Worm (Caenorhabditis elegans) whole organism, young adult: ENCODE results near the gene F46B6.13.

Source experiments
- B0035.1 ChIP-seq: sonication (generic microtip); optimal IDR thresholded peaks from 2 replicates; lab custom pipeline; 2016; ENCODE audit warnings: missing genetic modification characterization, mild to moderate bottlenecking, missing compliant biosample characterization, missing genotype, missing genetic modification reagents
- B0336.3 ChIP-seq: fragments of 200-800 bp; sonication (Bioruptor generic); IDR thresholded peaks from 2 replicates; pipeline ENCODE4 v1.3.6; 2022; ENCODE audit warnings: missing genetic modification characterization, missing compliant biosample characterization
- F22D6.2 ChIP-seq: sonication (generic microtip); optimal IDR thresholded peaks from 2 replicates; lab custom pipeline; 2016; ENCODE audit warnings: mild to moderate bottlenecking, missing genetic modification characterization, missing compliant biosample characterization
- F33H1.4 ChIP-seq: fragments of 200-800 bp; sonication (Bioruptor generic); IDR thresholded peaks from 2 replicates; pipeline ENCODE4 v1.3.6; 2022; ENCODE audit warnings: missing genetic modification reagents, missing genetic modification characterization, missing compliant biosample characterization
- F37B4.10 ChIP-seq: fragments of 200-800 bp; sonication (Bioruptor generic); IDR thresholded peaks from 2 replicates; pipeline ENCODE4 v1.3.6; 2022; ENCODE audit warnings: missing genetic modification characterization, missing compliant biosample characterization
- F55B11.4 ChIP-seq: sonication (generic microtip); optimal IDR thresholded peaks from 2 replicates; lab custom pipeline; 2016; ENCODE audit warnings: missing compliant biosample characterization, missing genetic modification characterization, borderline replicate concordance; ENCODE audit not compliant: insufficient read depth
- F57C9.4 ChIP-seq: sonication (generic microtip); optimal IDR thresholded peaks from 2 replicates; lab custom pipeline; 2017; ENCODE audit warnings: mild to moderate bottlenecking, missing genetic modification characterization, missing compliant biosample characterization
- K12H6.12 ChIP-seq: fragments of 200-800 bp; sonication (Bioruptor generic); optimal IDR thresholded peaks from 2 replicates; lab custom pipeline; 2018; ENCODE audit warnings: mild to moderate bottlenecking, missing genetic modification characterization, missing compliant biosample characterization
- T07F8.4 ChIP-seq: sonication (generic microtip); optimal IDR thresholded peaks from 2 replicates; lab custom pipeline; 2016; ENCODE audit warnings: mild to moderate bottlenecking, missing genetic modification characterization, moderate library complexity, missing compliant biosample characterization
- T26A5.8 ChIP-seq: sonication (generic microtip); optimal IDR thresholded peaks from 2 replicates; lab custom pipeline; 2016; ENCODE audit warnings: missing genetic modification characterization, missing compliant biosample characterization
- Y53F4B.3 ChIP-seq: fragments of 200-800 bp; sonication (Bioruptor generic); IDR thresholded peaks from 2 replicates; pipeline ENCODE4 v1.3.6; 2022; ENCODE audit warnings: missing genetic modification reagents, missing genetic modification characterization, missing compliant biosample characterization
- Y53G8AR.9 ChIP-seq: fragments of 200-800 bp; sonication (Bioruptor generic); conservative IDR thresholded peaks from 2 replicates; pipeline ENCODE4 v1.3.6; 2022; ENCODE audit warnings: missing genetic modification reagents, missing genetic modification characterization, missing compliant biosample characterization
- Y56A3A.18 ChIP-seq: fragments of 200-800 bp; sonication (Bioruptor generic); IDR thresholded peaks from 2 replicates; pipeline ENCODE4 v1.3.6; 2022; ENCODE audit warnings: missing genetic modification reagents, missing genetic modification characterization, missing compliant biosample characterization
- Y95B8A.8 ChIP-seq: fragments of 200-800 bp; sonication (Bioruptor generic); IDR thresholded peaks from 2 replicates; pipeline ENCODE4 v1.3.6; 2022; ENCODE audit warnings: missing genetic modification reagents, missing genetic modification characterization, missing compliant biosample characterization
- ama-1 ChIP-seq, 3 experiments: fragments of 150-350 bp in 1 of 3; sonication (generic microtip) in 2 of 3; optimal IDR thresholded peaks; 2 replicates each; lab custom pipeline; 2014 to 2018; ENCODE audit warnings: missing biosample characterization in 2 of 3, missing genetic modification characterization in 2 of 3, missing genetic modification reagents in 2 of 3
- atf-7 ChIP-seq: sonication (generic microtip); optimal IDR thresholded peaks from 2 replicates; lab custom pipeline; 2017; ENCODE audit warnings: mild to moderate bottlenecking, missing genetic modification characterization, missing compliant biosample characterization
- bed-1 ChIP-seq: fragments of 200-800 bp; sonication (Bioruptor generic); IDR thresholded peaks from 2 replicates; pipeline ENCODE4 v1.3.6; 2022; ENCODE audit warnings: missing genetic modification reagents, missing genetic modification characterization, missing compliant biosample characterization
- bed-2 ChIP-seq: fragments of 200-800 bp; sonication (Bioruptor generic); IDR thresholded peaks from 2 replicates; pipeline ENCODE4 v1.3.6; 2022; ENCODE audit warnings: missing genetic modification reagents, missing genetic modification characterization, missing compliant biosample characterization
- ccch-3 ChIP-seq: fragments of 200-800 bp; sonication (Bioruptor generic); optimal IDR thresholded peaks from 2 replicates; lab custom pipeline; 2018; ENCODE audit warnings: mild to moderate bottlenecking, missing genetic modification characterization, missing compliant biosample characterization
- ceh-100 ChIP-seq: fragments of 200-800 bp; sonication (Bioruptor generic); IDR thresholded peaks from 2 replicates; pipeline ENCODE4 v1.3.6; 2022; ENCODE audit warnings: missing genetic modification reagents, missing genetic modification characterization, missing compliant biosample characterization
- ceh-79 ChIP-seq: sonication (generic microtip); optimal IDR thresholded peaks from 2 replicates; lab custom pipeline; 2017; ENCODE audit warnings: mild to moderate bottlenecking, missing genetic modification characterization, missing compliant biosample characterization
- ceh-91 ChIP-seq: fragments of 200-800 bp; sonication (Bioruptor generic); IDR thresholded peaks from 2 replicates; pipeline ENCODE4 v1.3.6; 2022; ENCODE audit warnings: missing genetic modification reagents, missing genetic modification characterization, missing compliant biosample characterization
- efl-1 ChIP-seq: fragments of 150-350 bp; optimal IDR thresholded peaks from 2 replicates; lab custom pipeline; 2014; ENCODE audit warnings: missing biosample characterization, missing genetic modification reagents, missing genetic modification characterization
- egl-44 ChIP-seq: fragments of 200-800 bp; sonication (Bioruptor generic); IDR thresholded peaks from 2 replicates; pipeline ENCODE4 v1.3.6; 2022; ENCODE audit warnings: missing genetic modification reagents, missing genetic modification characterization, missing compliant biosample characterization
- egrh-3 ChIP-seq: fragments of 200-800 bp; sonication (Bioruptor generic); IDR thresholded peaks from 2 replicates; pipeline ENCODE4 v1.3.6; 2022; ENCODE audit warnings: missing genetic modification reagents, missing genetic modification characterization, missing compliant biosample characterization
- fkh-3 ChIP-seq: sonication (generic microtip); optimal IDR thresholded peaks from 2 replicates; lab custom pipeline; 2016; ENCODE audit warnings: mild to moderate bottlenecking, missing genetic modification characterization, missing compliant biosample characterization
- hlh-26 ChIP-seq: fragments of 200-800 bp; sonication (Bioruptor generic); conservative IDR thresholded peaks from 2 replicates; pipeline ENCODE4 v1.3.6; 2022; ENCODE audit warnings: missing genetic modification reagents, missing genetic modification characterization, missing compliant biosample characterization
- hmg-20 ChIP-seq: fragments of 200-800 bp; sonication (Bioruptor generic); IDR thresholded peaks from 2 replicates; pipeline ENCODE4 v1.3.6; 2022; ENCODE audit warnings: missing genetic modification reagents, missing genetic modification characterization, missing compliant biosample characterization
- lin-35 ChIP-seq, 3 experiments: fragments of 150-350 bp in 2 of 3; sonication (generic microtip) in 1 of 3; optimal IDR thresholded peaks; 2 replicates each; lab custom pipeline; 2014 to 2018; ENCODE audit warnings: missing biosample characterization in 3 of 3, missing genetic modification characterization in 3 of 3, missing genetic modification reagents in 3 of 3
- lin-40 ChIP-seq: sonication (generic microtip); optimal IDR thresholded peaks from 2 replicates; lab custom pipeline; 2016; ENCODE audit warnings: missing genetic modification characterization, mild to moderate bottlenecking, missing compliant biosample characterization, missing genotype, missing genetic modification reagents
- lin-54 ChIP-seq: fragments of 200-800 bp; sonication (Bioruptor generic); optimal IDR thresholded peaks from 2 replicates; lab custom pipeline; 2018; ENCODE audit warnings: mild to moderate bottlenecking, missing genetic modification characterization, missing compliant biosample characterization
- madf-10 ChIP-seq: sonication (generic microtip); optimal IDR thresholded peaks from 2 replicates; lab custom pipeline; 2016; ENCODE audit warnings: mild to moderate bottlenecking, missing genetic modification characterization, missing compliant biosample characterization
- mxl-1 ChIP-seq: sonication (generic microtip); optimal IDR thresholded peaks from 2 replicates; lab custom pipeline; 2016; ENCODE audit warnings: missing genetic modification characterization, missing compliant biosample characterization
- rcor-1 ChIP-seq: fragments of 200-800 bp; sonication (Bioruptor generic); IDR thresholded peaks from 2 replicates; pipeline ENCODE4 v1.3.6; 2022; ENCODE audit warnings: missing genetic modification reagents, missing genetic modification characterization, missing compliant biosample characterization
- rec-8 ChIP-seq, 2 experiments: sonication (generic microtip); optimal IDR thresholded peaks; 2 replicates each; lab custom pipeline; 2016; ENCODE audit warnings: mild to moderate bottlenecking in 2 of 2, missing genetic modification characterization in 2 of 2, missing genetic modification reagents in 2 of 2, missing genotype in 2 of 2, missing biosample characterization in 1 of 2, missing compliant biosample characterization in 1 of 2, moderate library complexity in 1 of 2
- repo-1 ChIP-seq: sonication (generic microtip); optimal IDR thresholded peaks from 2 replicates; lab custom pipeline; 2017; ENCODE audit warnings: mild to moderate bottlenecking, missing genetic modification characterization, missing compliant biosample characterization
- somi-1 ChIP-seq: fragments of 200-800 bp; sonication (Bioruptor generic); optimal IDR thresholded peaks from 2 replicates; lab custom pipeline; 2018; ENCODE audit warnings: mild to moderate bottlenecking, missing genetic modification characterization, missing compliant biosample characterization
- tlf-1 ChIP-seq: fragments of 200-800 bp; sonication (Bioruptor generic); optimal IDR thresholded peaks from 2 replicates; lab custom pipeline; 2018; ENCODE audit warnings: mild to moderate bottlenecking, missing genetic modification characterization, missing compliant biosample characterization
- unc-130 ChIP-seq: sonication (generic microtip); optimal IDR thresholded peaks from 2 replicates; lab custom pipeline; 2016; ENCODE audit warnings: missing genetic modification reagents, missing genetic modification characterization, missing compliant biosample characterization
- xnd-1 ChIP-seq: sonication (generic microtip); optimal IDR thresholded peaks from 2 replicates; lab custom pipeline; 2016; ENCODE audit warnings: missing genotype, missing genetic modification reagents, missing genetic modification characterization, missing compliant biosample characterization
- ztf-18 ChIP-seq: sonication (generic microtip); optimal IDR thresholded peaks from 2 replicates; lab custom pipeline; 2016; ENCODE audit warnings: missing genotype, mild to moderate bottlenecking, missing genetic modification characterization, missing compliant biosample characterization
- ztf-22 ChIP-seq: fragments of 200-800 bp; sonication (Bioruptor generic); optimal IDR thresholded peaks from 2 replicates; lab custom pipeline; 2018; ENCODE audit warnings: mild to moderate bottlenecking, missing genetic modification characterization, moderate library complexity, missing compliant biosample characterization

Gene F46B6.13

ce11 chrV:9841376-9841775 is 42.4 kb upstream of the F46B6.13 start, which contains the start of gene sru-36:
Gene sru-36, plus strand, starts transcription at chrV:9841676.
- TF ChIP-seq egrh-3 (GFP tag; lab: Robert Waterston, UW): no peak
- TF ChIP-seq ceh-91 (GFP tag; lab: Robert Waterston, UW): no peak
- TF ChIP-seq madf-10 (tag; lab: Kevin White, UChicago): no peak
- TF ChIP-seq F57C9.4 (tag; lab: Kevin White, UChicago): no peak
- no peak for TF ChIP-seq atf-7
- TF ChIP-seq tlf-1 (GFP tag; lab: Kevin White, UChicago): no peak
- TF ChIP-seq fkh-3: no peak

DNA sequence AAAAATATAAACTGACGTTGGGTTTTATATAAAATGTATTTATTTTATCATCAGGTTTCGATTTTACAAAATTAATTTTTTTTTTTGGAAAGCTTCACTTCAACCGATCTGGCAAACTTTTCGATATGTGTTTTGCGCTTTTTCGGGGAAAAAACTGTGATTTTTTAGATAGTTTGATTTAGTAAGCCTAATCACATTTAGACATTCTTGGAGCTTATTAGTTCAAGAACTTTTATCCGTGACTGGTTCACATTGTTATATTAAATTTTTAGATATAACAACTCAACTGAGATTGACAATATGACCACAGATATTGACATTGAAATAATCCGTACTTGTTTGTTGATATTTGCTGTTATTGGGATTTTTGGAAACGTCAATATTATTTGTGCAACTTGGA is 38.7 kb upstream of the F46B6.13 start, which contains the start of gene srsx-21:
srsx-21 (plus strand) TSS at position 301 of the 400 bp plus-strand sequence.
- TF ChIP-seq lin-35 (GFP tag; optimal IDR thresholded peaks at IDR 0.05; lab: Kevin White, UChicago) (no peak), bed-2 (no peak), ceh-79 (tag; lab: Kevin White, UChicago) (no peak), T07F8.4 (tag; lab: Kevin White, UChicago) (no peak), Y53G8AR.9 (GFP tag; lab: Robert Waterston, UW) (no peak), Y56A3A.18 (GFP tag; lab: Robert Waterston, UW) (no peak), ama-1 (optimal IDR thresholded peaks at IDR 0.05; lab: Kevin White, UChicago) (no peak), ama-1 (GFP tag; optimal IDR thresholded peaks at IDR 0.05; lab: Kevin White, UChicago) (no peak), efl-1 (GFP tag; lab: Kevin White, UChicago) (no peak), rcor-1 (GFP tag; lab: Robert Waterston, UW) (no peak), T26A5.8 (no peak), lin-54 (no peak), egl-44 (no peak), rec-8 (tag; optimal IDR thresholded peaks at IDR 0.05; lab: Kevin White, UChicago) (no peak), ztf-22 (no peak), repo-1 (tag; lab: Kevin White, UChicago) (no peak)

- TF ChIP-seq lin-40 (tag; lab: Kevin White, UChicago) (no peak), ztf-18 (tag; lab: Kevin White, UChicago) (no peak), ccch-3 (GFP tag; lab: Kevin White, UChicago) (no peak)
- TF ChIP-seq, all 124 proteins: peak for 0
Observed at ce11 chrV:9835945-9836344, 37.0 kb upstream of the F46B6.13 start, which contains the start of gene sru-38. Gene sru-38, minus strand, starts transcription at chrV:9836045.

DNA sequence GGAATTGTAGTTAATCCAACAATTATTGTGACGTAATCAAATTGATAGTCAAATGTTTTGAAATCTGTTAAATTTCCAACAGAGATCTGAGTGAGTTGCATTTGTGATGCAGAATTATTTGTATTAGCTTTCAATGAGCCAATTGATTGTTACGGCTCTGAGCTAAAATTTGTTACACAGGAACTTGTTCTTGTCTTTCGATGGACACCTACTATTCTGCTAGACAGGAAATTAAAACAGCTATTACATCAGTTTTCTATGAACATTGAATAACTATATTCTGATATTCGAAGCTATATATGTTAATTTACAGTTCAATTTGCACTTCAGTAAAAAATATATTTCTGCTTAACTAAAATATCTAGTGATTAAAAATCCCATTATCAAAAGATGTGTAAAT is 34.9 kb upstream of the F46B6.13 start, which contains the start of gene sru-40:
sru-40 (minus strand) TSS at position 101 of the 400 bp plus-strand sequence.
- no peak for TF ChIP-seq bed-1
- TF ChIP-seq hlh-26 (GFP tag; lab: Robert Waterston, UW): no peak
- TF ChIP-seq F33H1.4 (GFP tag; lab: Robert Waterston, UW): no peak

DNA sequence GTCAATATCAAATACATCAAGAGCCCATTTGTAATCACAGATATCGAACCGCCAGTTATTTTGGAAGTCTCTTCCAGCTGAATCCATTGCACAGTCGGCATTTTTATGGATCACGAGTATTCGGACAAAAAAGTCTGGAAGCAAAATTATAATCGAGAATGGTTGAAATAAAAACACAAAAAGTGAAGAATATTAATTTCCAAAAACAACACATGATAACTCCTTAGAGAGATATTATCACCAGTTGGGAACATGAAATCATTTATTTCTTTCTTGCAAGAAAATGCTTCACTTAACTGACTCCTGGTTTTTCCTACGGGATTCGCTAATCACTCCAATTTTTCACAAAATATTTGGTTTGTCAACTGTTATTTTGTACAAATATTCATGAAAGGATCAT is 25.2 kb upstream of the F46B6.13 start, which contains the start of gene str-2:
str-2 (minus strand) TSS at position 101 of the 400 bp plus-strand sequence.
- TF ChIP-seq egl-44: no peak
- TF ChIP-seq K12H6.12 (tag; lab: Kevin White, UChicago): no peak
- TF ChIP-seq B0035.1 (tag; lab: Kevin White, UChicago): no peak
- no peak for TF ChIP-seq mxl-1 (tag; lab: Kevin White, UChicago)
- TF ChIP-seq ceh-100: no peak
- TF ChIP-seq hmg-20 (GFP tag; lab: Robert Waterston, UW): no peak
- no peak for TF ChIP-seq ceh-91 (GFP tag; lab: Robert Waterston, UW)
- no peak for TF ChIP-seq unc-130 (GFP tag; lab: Kevin White, UChicago)
- TF ChIP-seq madf-10 (tag; lab: Kevin White, UChicago): no peak
- TF ChIP-seq T26A5.8: no peak
- TF ChIP-seq Y95B8A.8 (GFP tag; lab: Robert Waterston, UW): no peak
- TF ChIP-seq xnd-1 (tag; lab: Kevin White, UChicago): no peak
- TF ChIP-seq B0336.3 (GFP tag; lab: Robert Waterston, UW): no peak
- no peak for TF ChIP-seq F37B4.10 (GFP tag; lab: Robert Waterston, UW)
- no peak for TF ChIP-seq bed-2
- TF ChIP-seq F22D6.2 (tag; lab: Kevin White, UChicago): no peak
- no peak for TF ChIP-seq somi-1 (GFP tag; lab: Kevin White, UChicago)
- TF ChIP-seq F55B11.4 (tag; lab: Kevin White, UChicago): no peak
- no peak for TF ChIP-seq hlh-26 (GFP tag; lab: Robert Waterston, UW)
- no peak for TF ChIP-seq Y53F4B.3
- TF ChIP-seq, all 124 proteins: peak for 0
